Fruit fly (Drosophila melanogaster) whole organism, adult: ENCODE data around the gene Sos.

Source experiments
- CG11617 ChIP-seq: fragments of 200-800 bp; sonication (Bioruptor generic); optimal IDR thresholded peaks from 2 replicates; lab custom pipeline; 2017; ENCODE audit warnings: mild to moderate bottlenecking, missing biosample characterization, missing genetic modification reagents, missing genetic modification characterization
- CG14711 ChIP-seq: fragments of 200-800 bp; sonication (Bioruptor generic); optimal IDR thresholded peaks from 2 replicates; lab custom pipeline; 2018; ENCODE audit warnings: missing biosample characterization, mild to moderate bottlenecking, missing genetic modification characterization, moderate library complexity
- CG33017 ChIP-seq: fragments of 200-800 bp; sonication (Bioruptor generic); optimal IDR thresholded peaks from 2 replicates; lab custom pipeline; 2018; ENCODE audit warnings: missing biosample characterization, mild to moderate bottlenecking, missing genetic modification characterization, moderate library complexity
- CG5204 ChIP-seq: fragments of 200-800 bp; sonication (Bioruptor generic); optimal IDR thresholded peaks from 2 replicates; lab custom pipeline; 2016; ENCODE audit warnings: missing biosample characterization, missing genetic modification characterization
- CG7101 ChIP-seq: fragments of 200-800 bp; sonication (Bioruptor generic); optimal IDR thresholded peaks from 2 replicates; lab custom pipeline; 2018; ENCODE audit warnings: missing biosample characterization, mild to moderate bottlenecking, missing genetic modification characterization, moderate library complexity
- Crg-1 ChIP-seq: fragments of 200-800 bp; sonication (Bioruptor generic); optimal IDR thresholded peaks from 2 replicates; lab custom pipeline; 2016; ENCODE audit warnings: missing biosample characterization, missing genetic modification characterization
- Hr96 ChIP-seq: fragments of 200-800 bp; sonication (Bioruptor generic); optimal IDR thresholded peaks from 2 replicates; lab custom pipeline; 2016; ENCODE audit warnings: missing biosample characterization, missing genetic modification characterization
- Mnt ChIP-seq: fragments of 200-800 bp; sonication (Bioruptor generic); optimal IDR thresholded peaks from 2 replicates; lab custom pipeline; 2016; ENCODE audit warnings: missing biosample characterization, mild to moderate bottlenecking, missing genetic modification characterization
- bab1 ChIP-seq: fragments of 200-800 bp; sonication (Bioruptor generic); optimal IDR thresholded peaks from 3 replicates; lab custom pipeline; 2019; ENCODE audit warnings: missing biosample characterization, mild to moderate bottlenecking, missing genetic modification characterization, moderate library complexity
- cic ChIP-seq: fragments of 200-800 bp; sonication (Bioruptor generic); optimal IDR thresholded peaks from 2 replicates; lab custom pipeline; 2017; ENCODE audit warnings: missing biosample characterization, mild to moderate bottlenecking, missing genetic modification characterization, moderate library complexity
- kay ChIP-seq: fragments of 200-800 bp; sonication (Bioruptor generic); peaks from one replicate; lab custom pipeline; 2016; ENCODE audit warnings: missing biosample characterization, missing genetic modification characterization, borderline replicate concordance
- pad ChIP-seq: fragments of 200-800 bp; sonication (Bioruptor generic); optimal IDR thresholded peaks from 3 replicates; lab custom pipeline; 2017; ENCODE audit warnings: missing biosample characterization, missing genetic modification characterization, mild to moderate bottlenecking, moderate library complexity, missing genetic modification reagents
- tj ChIP-seq: fragments of 200-800 bp; sonication (Bioruptor generic); optimal IDR thresholded peaks from 3 replicates; lab custom pipeline; 2017; ENCODE audit warnings: missing biosample characterization, mild to moderate bottlenecking, missing genetic modification characterization, moderate library complexity
- toe ChIP-seq: fragments of 200-800 bp; sonication (Bioruptor generic); optimal IDR thresholded peaks from 2 replicates; lab custom pipeline; 2016; ENCODE audit warnings: missing biosample characterization, missing genetic modification characterization

DNA sequence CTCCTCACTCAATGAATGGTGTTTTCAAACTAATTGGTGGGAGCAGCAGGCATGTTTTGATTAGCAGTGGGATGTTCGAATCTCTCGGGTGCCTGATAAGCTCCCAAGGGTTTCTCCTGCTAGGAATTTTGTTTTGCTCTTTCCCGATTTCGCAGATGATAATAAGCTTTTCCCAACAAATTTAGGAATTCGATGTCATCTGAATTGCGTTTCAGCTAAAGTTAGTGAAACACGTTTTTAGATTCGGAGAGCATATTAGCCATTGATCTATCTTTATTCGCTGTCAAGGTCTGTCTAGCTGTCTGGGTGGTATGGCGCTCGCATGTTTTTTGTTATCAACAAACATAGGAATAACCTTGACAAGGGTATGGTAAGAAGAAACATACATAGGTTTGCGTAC, 27.9 kb downstream of the Sos start, which contains the start of gene CG33307:
- TF ChIP-seq CG5204, result no peak
- TF ChIP-seq CG14711 (tag; lab: Kevin White, UChicago), result no peak
- TF ChIP-seq Hr96 (GFP tag; lab: Kevin White, UChicago), result no peak
- TF ChIP-seq cic, result no peak
- no peak for TF ChIP-seq CG7101 (tag; lab: Kevin White, UChicago)
- TF ChIP-seq Mnt (GFP tag; lab: Kevin White, UChicago), result no peak
- no peak for TF ChIP-seq kay
- no peak for TF ChIP-seq CG11617 (GFP tag; lab: Kevin White, UChicago)
- no peak for TF ChIP-seq pad (GFP tag; lab: Kevin White, UChicago)
- TF ChIP-seq CG33017 (tag; lab: Kevin White, UChicago), result no peak
- TF ChIP-seq bab1 (GFP tag; lab: Kevin White, UChicago), result no peak
- TF ChIP-seq tj (GFP tag; lab: Kevin White, UChicago), result no peak
- TF ChIP-seq toe (GFP tag; lab: Kevin White, UChicago), result no peak
- TF ChIP-seq Crg-1 (GFP tag; lab: Kevin White, UChicago), result no peak
